Fruit fly (Drosophila melanogaster): ENCODE results near the gene muc.

The muc gene

dm6 chr2L:7433957-7434736 is 7.5 kb downstream of the muc start (continued):
- TF ChIP-seq fd102C (GFP tag; optimal IDR thresholded peaks at IDR 0.05): no peak
- peak; percentile 14 for TF ChIP-seq CG6765 (GFP tag; optimal IDR thresholded peaks at IDR 0.05)
- TF ChIP-seq Xbp1 (GFP tag; optimal IDR thresholded peaks at IDR 0.05): peak; percentile 59
- TF ChIP-seq CG14860 (GFP tag; IDR thresholded peaks at IDR 0.05; ENCODE audit: partially characterized antibody): no peak
- no peak for TF ChIP-seq pb (GFP tag; optimal IDR thresholded peaks at IDR 0.05)
- TF ChIP-seq al (GFP tag; IDR thresholded peaks at IDR 0.05): peak; percentile 88
- TF ChIP-seq PHDP (tag; optimal IDR thresholded peaks at IDR 0.05): peak; percentile 88
- TF ChIP-seq h (optimal IDR thresholded peaks at IDR 0.05): no peak
- peak; percentile 45 for TF ChIP-seq Hsf (GFP tag; optimal IDR thresholded peaks at IDR 0.05)
- peak; percentile 28 for TF ChIP-seq salm (tag; optimal IDR thresholded peaks at IDR 0.05)
- peak; percentile 6 for TF ChIP-seq CG18011 (GFP tag; optimal IDR thresholded peaks at IDR 0.05)
- peak; percentile 69 for TF ChIP-seq CG17361 (GFP tag; IDR thresholded peaks at IDR 0.05)
- no peak for TF ChIP-seq Atf3 (GFP tag; optimal IDR thresholded peaks at IDR 0.05)
- TF ChIP-seq CG8089 (GFP tag; optimal IDR thresholded peaks at IDR 0.05): no peak
- TF ChIP-seq CG7745 (tag; optimal IDR thresholded peaks at IDR 0.05): no peak
- no peak for TF ChIP-seq CG4328 (GFP tag; optimal IDR thresholded peaks at IDR 0.05)
- TF ChIP-seq ara (GFP tag; IDR thresholded peaks at IDR 0.05): peak; percentile 16; the same call in 1 of the 2 replicates
- TF ChIP-seq CG9609 (GFP tag; optimal IDR thresholded peaks at IDR 0.05): no peak
- no peak for TF ChIP-seq CG8281 (tag; optimal IDR thresholded peaks at IDR 0.05)
- TF ChIP-seq CG1233 (GFP tag; optimal IDR thresholded peaks at IDR 0.05): peak; percentile 47
- TF ChIP-seq hb (GFP tag; IDR thresholded peaks at IDR 0.05; ENCODE audit: partially characterized antibody): no peak
- peak; percentile 66 for TF ChIP-seq E2f2 (GFP tag; IDR thresholded peaks at IDR 0.05)
- peak; percentile 30 for TF ChIP-seq CG10979 (tag; optimal IDR thresholded peaks at IDR 0.05)
- 0 out of 2 replicates have a peak, but pooled peaks have one; percentile 24 for TF ChIP-seq CG43689 (GFP tag; IDR thresholded peaks at IDR 0.05)
- TF ChIP-seq Hand (GFP tag; optimal IDR thresholded peaks at IDR 0.05): peak; percentile 88
- TF ChIP-seq Hey (tag; optimal IDR thresholded peaks at IDR 0.05): no peak
- TF ChIP-seq bab2 (GFP tag; optimal IDR thresholded peaks at IDR 0.05): peak; percentile 53
- no peak for TF ChIP-seq vfl (GFP tag; optimal IDR thresholded peaks at IDR 0.05)
- TF ChIP-seq so (GFP tag; IDR thresholded peaks at IDR 0.05): peak; percentile 65; the same call in 2 of the 3 replicates
- TF ChIP-seq CG9876 (GFP tag; optimal IDR thresholded peaks at IDR 0.05): no peak
- peak; percentile 78 for TF ChIP-seq CG10209 (GFP tag; optimal IDR thresholded peaks at IDR 0.05)
- TF ChIP-seq CG7271 (tag; optimal IDR thresholded peaks at IDR 0.05): no peak
- TF ChIP-seq pfk (GFP tag; optimal IDR thresholded peaks at IDR 0.05): no peak
- TF ChIP-seq CHES-1-like (GFP tag; optimal IDR thresholded peaks at IDR 0.05): no peak
- peak; percentile 19 for TF ChIP-seq Ets97D (GFP tag; optimal IDR thresholded peaks at IDR 0.05)
- TF ChIP-seq sisA (GFP tag; IDR thresholded peaks at IDR 0.05): peak; percentile 74
- peak; percentile 44 for TF ChIP-seq CG18262 (tag; optimal IDR thresholded peaks at IDR 0.05)
- TF ChIP-seq ac (GFP tag; optimal IDR thresholded peaks at IDR 0.05): no peak
- TF ChIP-seq Dp (GFP tag; optimal IDR thresholded peaks at IDR 0.05): no peak
- peak; percentile 63 for TF ChIP-seq CG16815 (GFP tag; optimal IDR thresholded peaks at IDR 0.05)
- TF ChIP-seq Hr78 (GFP tag; optimal IDR thresholded peaks at IDR 0.05): peak in 1 of 2 experiments; percentile 60
- no peak for TF ChIP-seq Dll (GFP tag; IDR thresholded peaks at IDR 0.05; ENCODE audit: partially characterized antibody)
- no peak for TF ChIP-seq jigr1 (GFP tag; IDR thresholded peaks at IDR 0.05)
- no peak for TF ChIP-seq amos (GFP tag; IDR thresholded peaks at IDR 0.05; ENCODE audit: partially characterized antibody)
- peak; percentile 29 for TF ChIP-seq CG17829 (tag; optimal IDR thresholded peaks at IDR 0.05)
- peak in 1 of 2 experiments; percentile 2 for TF ChIP-seq crp (GFP tag; optimal IDR thresholded peaks at IDR 0.05)
- TF ChIP-seq CG17912 (GFP tag; optimal IDR thresholded peaks at IDR 0.05): no peak
- no peak for TF ChIP-seq chif (GFP tag; optimal IDR thresholded peaks at IDR 0.05)
- peak; percentile 56; the same call in 2 of the 3 replicates for TF ChIP-seq CG11560 (tag; IDR thresholded peaks at IDR 0.05)

Measured in whole organism, embryonic.